Worm (Caenorhabditis elegans) whole organism, early embryonic: Measurements from ENCODE around the gene srh-18.

Experiments used
- aly-1 ChIP-seq: sonication (generic microtip); optimal IDR thresholded peaks from 2 replicates; lab custom pipeline; 2016; ENCODE audit warnings: missing genetic modification characterization, missing compliant biosample characterization
- ama-1 ChIP-seq: fragments of 150-350 bp; optimal IDR thresholded peaks from 2 replicates; lab custom pipeline; 2014
- hnd-1 ChIP-seq: sonication (generic microtip); optimal IDR thresholded peaks from 2 replicates; lab custom pipeline; 2016; ENCODE audit warnings: missing genetic modification characterization, missing compliant biosample characterization

ce11 chrV:13334447-13334846, 16.2 kb downstream of the srh-18 start:
- no peak for TF ChIP-seq ama-1 (lab: Kevin White, UChicago)
- no peak for TF ChIP-seq hnd-1 (tag; lab: Kevin White, UChicago)
- TF ChIP-seq aly-1 (tag; lab: Kevin White, UChicago): no peak
